Fruit fly (Drosophila melanogaster) whole organism, embryonic: ENCODE data around the gene CG3566.

Source experiments
- ATbp ChIP-seq: fragments of 200-800 bp; sonication (Bioruptor generic); optimal IDR thresholded peaks from 2 replicates; lab custom pipeline; 2017; ENCODE audit warnings: missing biosample characterization, mild to moderate bottlenecking, missing genetic modification characterization, missing genetic modification reagents
- Ada2b ChIP-seq: fragments of 200-800 bp; sonication (Bioruptor generic); IDR thresholded peaks from 2 replicates; pipeline ENCODE4 v1.3.6; 2022; ENCODE audit warnings: missing biosample characterization, missing genetic modification characterization
- Atf3 ChIP-seq: fragments of 200-800 bp; sonication (Bioruptor generic); optimal IDR thresholded peaks from 3 replicates; lab custom pipeline; 2016; ENCODE audit warnings: missing biosample characterization, missing genetic modification characterization
- CG14965 ChIP-seq: fragments of 200-800 bp; sonication (Bioruptor generic); optimal IDR thresholded peaks from 2 replicates; lab custom pipeline; 2016; ENCODE audit warnings: missing biosample characterization, missing genetic modification characterization, borderline replicate concordance
- CG15269 ChIP-seq: fragments of 200-800 bp; sonication (Bioruptor generic); optimal IDR thresholded peaks from 2 replicates; lab custom pipeline; 2018; ENCODE audit warnings: missing biosample characterization, mild to moderate bottlenecking, missing genetic modification characterization, moderate library complexity
- CG1529 ChIP-seq: fragments of 200-800 bp; sonication (Bioruptor generic); optimal IDR thresholded peaks from 3 replicates; lab custom pipeline; 2018; ENCODE audit warnings: missing biosample characterization, missing genetic modification characterization
- CG17385 ChIP-seq: fragments of 200-800 bp; sonication (Bioruptor generic); optimal IDR thresholded peaks from 3 replicates; lab custom pipeline; 2018; ENCODE audit warnings: missing biosample characterization, mild to moderate bottlenecking, missing genetic modification characterization
- CG17612 ChIP-seq: fragments of 200-800 bp; sonication (Bioruptor generic); IDR thresholded peaks from 2 replicates; pipeline ENCODE4 v1.3.6; 2022; ENCODE audit warnings: missing biosample characterization, missing genetic modification characterization
- CG18011 ChIP-seq: fragments of 200-800 bp; sonication (Bioruptor generic); optimal IDR thresholded peaks from 2 replicates; lab custom pipeline; 2017; ENCODE audit warnings: missing biosample characterization, missing genetic modification characterization, mild to moderate bottlenecking, moderate library complexity, missing genotype
- CG2199 ChIP-seq: fragments of 200-800 bp; sonication (Bioruptor generic); IDR thresholded peaks from 3 replicates; pipeline ENCODE4 v1.3.6; 2022; ENCODE audit warnings: missing biosample characterization, missing genetic modification characterization
- CG2875 ChIP-seq: fragments of 200-800 bp; sonication (Bioruptor generic); optimal IDR thresholded peaks from 2 replicates; lab custom pipeline; 2017; ENCODE audit warnings: missing biosample characterization, mild to moderate bottlenecking, missing genetic modification characterization, missing genetic modification reagents
- CG31441 ChIP-seq: fragments of 200-800 bp; sonication (Bioruptor generic); IDR thresholded peaks from 2 replicates; pipeline ENCODE4 v1.3.6; 2022; ENCODE audit warnings: missing biosample characterization, missing genetic modification characterization
- CG4424 ChIP-seq: fragments of 200-800 bp; sonication (Bioruptor generic); optimal IDR thresholded peaks from 3 replicates; lab custom pipeline; 2016; ENCODE audit warnings: missing biosample characterization, missing genetic modification characterization
- CG7928 ChIP-seq: fragments of 200-800 bp; sonication (Bioruptor generic); optimal IDR thresholded peaks from 2 replicates; lab custom pipeline; 2017; ENCODE audit warnings: missing biosample characterization, mild to moderate bottlenecking, missing genetic modification characterization
- CG8281 ChIP-seq: fragments of 200-800 bp; sonication (Bioruptor generic); optimal IDR thresholded peaks from 2 replicates; lab custom pipeline; 2018; ENCODE audit warnings: missing biosample characterization, mild to moderate bottlenecking, missing genetic modification characterization, moderate library complexity
- CG9609 ChIP-seq: fragments of 200-800 bp; sonication (Bioruptor generic); optimal IDR thresholded peaks from 3 replicates; lab custom pipeline; 2016; ENCODE audit warnings: missing biosample characterization, missing genetic modification characterization
- CTCF ChIP-seq: fragments of 200-800 bp; sonication (Bioruptor generic); optimal IDR thresholded peaks from 2 replicates; lab custom pipeline; 2017; ENCODE audit warnings: missing biosample characterization, mild to moderate bottlenecking, missing genetic modification characterization, moderate library complexity
- CrebB ChIP-seq: fragments of 200-800 bp; sonication (Bioruptor generic); optimal IDR thresholded peaks from 3 replicates; lab custom pipeline; 2018; ENCODE audit warnings: missing biosample characterization, mild to moderate bottlenecking, missing genetic modification characterization
- D ChIP-seq, 2 experiments: fragments of 200-800 bp in 1 of 2; fragments of >200 bp in 1 of 2; sonication (Bioruptor generic) in 1 of 2; optimal IDR thresholded peaks; 2 replicates in 1 of 2; 3 replicates in 1 of 2; lab custom pipeline; 2017; ENCODE audit warnings: mild to moderate bottlenecking in 1 of 2, missing biosample characterization in 1 of 2, missing genetic modification characterization in 1 of 2, missing genetic modification reagents in 1 of 2
- E2f2 ChIP-seq: fragments of 200-800 bp; sonication (Bioruptor generic); IDR thresholded peaks from 2 replicates; pipeline ENCODE4 v1.3.6; 2022; ENCODE audit warnings: missing biosample characterization, missing genetic modification characterization
- H2.0 ChIP-seq: fragments of 200-800 bp; sonication (Bioruptor generic); IDR thresholded peaks from 2 replicates; pipeline ENCODE4 v1.3.6; 2022; ENCODE audit warnings: missing biosample characterization, missing genetic modification characterization
- Hmx ChIP-seq: fragments of 200-800 bp; sonication (Bioruptor generic); optimal IDR thresholded peaks from 2 replicates; lab custom pipeline; 2016; ENCODE audit warnings: missing biosample characterization, missing genetic modification characterization
- Hr39 ChIP-seq: fragments of >200 bp; optimal IDR thresholded peaks from 2 replicates; lab custom pipeline; 2017
- Lim3 ChIP-seq: fragments of 200-800 bp; sonication (Bioruptor generic); IDR thresholded peaks from 2 replicates; pipeline ENCODE4 v1.3.6; 2022; ENCODE audit warnings: missing biosample characterization, missing genetic modification characterization
- Neu2 ChIP-seq: fragments of 200-800 bp; sonication (Bioruptor generic); optimal IDR thresholded peaks from 3 replicates; lab custom pipeline; 2016; ENCODE audit warnings: missing biosample characterization, missing genetic modification characterization, borderline replicate concordance
- Oaz ChIP-seq: fragments of 200-800 bp; sonication (Bioruptor generic); IDR thresholded peaks from 2 replicates; pipeline ENCODE4 v1.3.6; 2022; ENCODE audit warnings: missing biosample characterization, missing genetic modification characterization
- Oli ChIP-seq: fragments of 200-800 bp; sonication (Bioruptor generic); optimal IDR thresholded peaks from 2 replicates; lab custom pipeline; 2018; ENCODE audit warnings: missing biosample characterization, mild to moderate bottlenecking, missing genetic modification characterization, moderate library complexity
- Optix ChIP-seq: fragments of 200-800 bp; sonication (Bioruptor generic); IDR thresholded peaks from 3 replicates; pipeline ENCODE4 v1.3.6; 2022; ENCODE audit warnings: missing biosample characterization, missing genetic modification characterization
- Side ChIP-seq: fragments of 200-800 bp; sonication (Bioruptor generic); optimal IDR thresholded peaks from 2 replicates; lab custom pipeline; 2016; ENCODE audit warnings: missing biosample characterization, missing genetic modification characterization
- Sox100B ChIP-seq: fragments of 200-800 bp; sonication (Bioruptor generic); optimal IDR thresholded peaks from 3 replicates; lab custom pipeline; 2018; ENCODE audit warnings: missing biosample characterization, mild to moderate bottlenecking, missing genetic modification characterization
- Ssrp ChIP-seq: fragments of 200-800 bp; sonication (Bioruptor generic); optimal IDR thresholded peaks from 2 replicates; lab custom pipeline; 2018; ENCODE audit warnings: missing biosample characterization, mild to moderate bottlenecking, missing genetic modification characterization, moderate library complexity
- ab ChIP-seq: fragments of 200-800 bp; sonication (Bioruptor generic); optimal IDR thresholded peaks from 2 replicates; lab custom pipeline; 2016; ENCODE audit warnings: missing biosample characterization, missing genetic modification characterization
- bab2 ChIP-seq: fragments of 200-800 bp; sonication (Bioruptor generic); optimal IDR thresholded peaks from 2 replicates; lab custom pipeline; 2016; ENCODE audit warnings: missing biosample characterization, missing genetic modification characterization
- bowl ChIP-seq: fragments of 200-800 bp; sonication (Bioruptor generic); IDR thresholded peaks from 2 replicates; pipeline ENCODE4 v1.3.6; 2022; ENCODE audit warnings: missing biosample characterization, missing genetic modification characterization
- cato ChIP-seq: fragments of 200-800 bp; sonication (Bioruptor generic); optimal IDR thresholded peaks from 2 replicates; lab custom pipeline; 2016; ENCODE audit warnings: missing biosample characterization, missing genetic modification characterization, borderline replicate concordance
- chif ChIP-seq, 2 experiments: fragments of 200-800 bp; sonication (Bioruptor generic); optimal IDR thresholded peaks; 3 replicates each; lab custom pipeline; 2016; ENCODE audit warnings: missing biosample characterization in 2 of 2, missing genetic modification characterization in 2 of 2
- cwo ChIP-seq: fragments of 200-800 bp; sonication (Bioruptor generic); optimal IDR thresholded peaks from 3 replicates; lab custom pipeline; 2017; ENCODE audit warnings: missing biosample characterization, missing genetic modification characterization, mild to moderate bottlenecking, moderate library complexity, missing genetic modification reagents
- danr ChIP-seq: fragments of 200-800 bp; sonication (Bioruptor generic); IDR thresholded peaks from 2 replicates; pipeline ENCODE4 v1.3.6; 2022; ENCODE audit warnings: missing biosample characterization, missing genetic modification characterization
- dati ChIP-seq: fragments of 200-800 bp; sonication (Bioruptor generic); IDR thresholded peaks from 2 replicates; pipeline ENCODE4 v1.3.6; 2022; ENCODE audit warnings: missing biosample characterization, missing genetic modification characterization
- eve ChIP-seq, 2 experiments: fragments of >200 bp; optimal IDR thresholded peaks; 2 replicates each; lab custom pipeline; 2017; ENCODE audit warnings: missing biosample characterization in 2 of 2, missing genetic modification characterization in 2 of 2
- exex ChIP-seq: fragments of 200-800 bp; sonication (Bioruptor generic); optimal IDR thresholded peaks from 4 replicates; lab custom pipeline; 2018; ENCODE audit warnings: missing biosample characterization, mild to moderate bottlenecking, missing genetic modification characterization, moderate library complexity
- grau ChIP-seq: fragments of 200-800 bp; optimal IDR thresholded peaks from 3 replicates; lab custom pipeline; 2019; ENCODE audit warnings: missing biosample characterization, mild to moderate bottlenecking, missing genetic modification characterization, moderate library complexity
- grn ChIP-seq: fragments of 200-800 bp; sonication (Bioruptor generic); optimal IDR thresholded peaks from 3 replicates; lab custom pipeline; 2017; ENCODE audit warnings: missing biosample characterization, missing genetic modification characterization
- klu ChIP-seq: fragments of 200-800 bp; sonication (Bioruptor generic); IDR thresholded peaks from 2 replicates; pipeline ENCODE4 v1.3.6; 2022; ENCODE audit warnings: missing biosample characterization, missing genetic modification characterization
- lov ChIP-seq, 2 experiments: fragments of 200-800 bp in 1 of 2; fragments of >200 bp in 1 of 2; sonication (Bioruptor generic) in 1 of 2; IDR thresholded peaks in 1 of 2; optimal IDR thresholded peaks in 1 of 2; 2 replicates in 1 of 2; 3 replicates in 1 of 2; pipeline versions ENCODE4 v1.3.6 to Lab custom; 2017 to 2022; ENCODE audit warnings: missing biosample characterization in 1 of 2, missing genetic modification characterization in 1 of 2
- prd ChIP-seq, 3 experiments: fragments of >200 bp in 2 of 3; fragments of 200-800 bp in 1 of 3; sonication (Bioruptor generic) in 1 of 3; optimal IDR thresholded peaks in 2 of 3; IDR thresholded peaks in 1 of 3; 2 replicates in 2 of 3; 3 replicates in 1 of 3; pipeline versions ENCODE4 v1.3.6 to Lab custom; 2017 to 2022; ENCODE audit warnings: missing biosample characterization in 1 of 3, missing genetic modification characterization in 1 of 3
- sd ChIP-seq: fragments of 200-800 bp; sonication (Bioruptor generic); optimal IDR thresholded peaks from 3 replicates; lab custom pipeline; 2018; ENCODE audit warnings: missing biosample characterization, mild to moderate bottlenecking, missing genetic modification characterization, moderate library complexity
- shn ChIP-seq: fragments of 200-800 bp; sonication (Bioruptor generic); optimal IDR thresholded peaks from 3 replicates; lab custom pipeline; 2016; ENCODE audit warnings: missing biosample characterization, missing genetic modification characterization
- tin ChIP-seq: fragments of 200-800 bp; sonication (Bioruptor generic); optimal IDR thresholded peaks from 3 replicates; lab custom pipeline; 2016; ENCODE audit warnings: missing biosample characterization, missing genetic modification characterization
- wek ChIP-seq: fragments of 200-800 bp; sonication (Bioruptor generic); optimal IDR thresholded peaks from 3 replicates; lab custom pipeline; 2018; ENCODE audit warnings: missing biosample characterization, mild to moderate bottlenecking, missing genetic modification characterization, moderate library complexity
- z ChIP-seq: fragments of 200-800 bp; sonication (Bioruptor generic); IDR thresholded peaks from 3 replicates; pipeline ENCODE4 v1.3.6; 2022; ENCODE audit warnings: missing biosample characterization, missing genetic modification characterization
- zen ChIP-seq: fragments of 200-800 bp; sonication (Bioruptor generic); optimal IDR thresholded peaks from 3 replicates; lab custom pipeline; 2018; ENCODE audit warnings: missing biosample characterization, mild to moderate bottlenecking, missing genetic modification characterization, moderate library complexity

CG3566 gene

dm6 chrX:6301052-6301451 is 24.5 kb upstream of the CG3566 start, which contains the start of gene CG12219 (continued):
- TF ChIP-seq CG7928 (GFP tag; lab: Kevin White, UChicago), result no peak
- no peak for TF ChIP-seq dati (GFP tag; lab: Robert Waterston, UW)
- no peak for TF ChIP-seq CG1529 (GFP tag; lab: Kevin White, UChicago)
- TF ChIP-seq CG8281 (tag; lab: Kevin White, UChicago), result no peak
- peak; percentile 63 for TF ChIP-seq E2f2
- TF ChIP-seq danr, result no peak
- TF ChIP-seq sd (tag; lab: Kevin White, UChicago), result no peak
- TF ChIP-seq tin (GFP tag; lab: Kevin White, UChicago), result no peak
- no peak for TF ChIP-seq eve (GFP tag; optimal IDR thresholded peaks at IDR 0.05; lab: Kevin White, UChicago)
- no peak for TF ChIP-seq CG17612 (GFP tag; lab: Robert Waterston, UW)
- no peak for TF ChIP-seq CG18011 (GFP tag; lab: Kevin White, UChicago)
- no peak for TF ChIP-seq Oaz (GFP tag; lab: Robert Waterston, UW)
- TF ChIP-seq Side (GFP tag; lab: Kevin White, UChicago), result no peak
- TF ChIP-seq CG15269, result no peak
- TF ChIP-seq prd (optimal IDR thresholded peaks at IDR 0.05; lab: Kevin White, UChicago), result no peak
- TF ChIP-seq prd (GFP tag; IDR thresholded peaks at IDR 0.05; lab: Robert Waterston, UW), result no peak
- no peak for TF ChIP-seq ATbp (GFP tag; lab: Kevin White, UChicago)
- TF ChIP-seq Atf3 (GFP tag; lab: Kevin White, UChicago), result no peak
- no peak for TF ChIP-seq Oli (tag; lab: Kevin White, UChicago)
- TF ChIP-seq H2.0 (GFP tag; lab: Robert Waterston, UW), result no peak
- no peak for TF ChIP-seq Lim3
- no peak for TF ChIP-seq Hr39 (lab: Kevin White, UChicago)
- TF ChIP-seq CG9609, result no peak
- no peak for TF ChIP-seq cwo (GFP tag; lab: Kevin White, UChicago)
- no peak for TF ChIP-seq CG14965
- TF ChIP-seq bab2 (GFP tag; lab: Kevin White, UChicago), result no peak
- no peak for TF ChIP-seq CG31441 (GFP tag; lab: Robert Waterston, UW)
- no peak for TF ChIP-seq klu
- TF ChIP-seq cato (GFP tag; lab: Kevin White, UChicago), result no peak
- no peak for TF ChIP-seq ab (GFP tag; lab: Kevin White, UChicago)
- TF ChIP-seq CG2199 (GFP tag; lab: Robert Waterston, UW), result no peak
- TF ChIP-seq D (optimal IDR thresholded peaks at IDR 0.05; lab: Kevin White, UChicago), result no peak
- no peak for TF ChIP-seq D (GFP tag; optimal IDR thresholded peaks at IDR 0.05; lab: Kevin White, UChicago)
- no peak for TF ChIP-seq CG17385 (GFP tag; lab: Kevin White, UChicago)
- TF ChIP-seq bowl (GFP tag; lab: Robert Waterston, UW), result no peak
- no peak for TF ChIP-seq CrebB (tag; lab: Kevin White, UChicago)
- TF ChIP-seq Sox100B, result no peak
- no peak for TF ChIP-seq zen (tag; lab: Kevin White, UChicago)
- no peak for TF ChIP-seq Neu2 (GFP tag; lab: Kevin White, UChicago)
- no peak for TF ChIP-seq z (GFP tag; lab: Robert Waterston, UW)
- TF ChIP-seq wek (GFP tag; lab: Kevin White, UChicago), result no peak
- TF ChIP-seq CG2875 (GFP tag; lab: Kevin White, UChicago), result no peak
- TF ChIP-seq CG4424 (GFP tag; lab: Kevin White, UChicago), result no peak
- no peak for TF ChIP-seq Hmx (GFP tag; lab: Kevin White, UChicago)
- no peak for TF ChIP-seq CTCF (GFP tag; lab: Kevin White, UChicago)
- TF ChIP-seq shn, result no peak
- TF ChIP-seq Ssrp (tag; lab: Kevin White, UChicago), result no peak
- no peak for TF ChIP-seq grau (tag; lab: Kevin White, UChicago)
- TF ChIP-seq exex, result no peak
- no peak for TF ChIP-seq grn (GFP tag; lab: Kevin White, UChicago)
- TF ChIP-seq lov (optimal IDR thresholded peaks at IDR 0.05; lab: Kevin White, UChicago), result no peak
- TF ChIP-seq lov (GFP tag; IDR thresholded peaks at IDR 0.05; lab: Robert Waterston, UW), result no peak
- TF ChIP-seq Ada2b (GFP tag; lab: Robert Waterston, UW), result no peak
- TF ChIP-seq chif (GFP tag; optimal IDR thresholded peaks at IDR 0.05; lab: Kevin White, UChicago), result no peak
- no peak for TF ChIP-seq Optix (GFP tag; lab: Robert Waterston, UW)
